Fruit fly (Drosophila melanogaster) whole organism, prepupa: Measurements from ENCODE around the gene Tsp68C.

Experiments used
- Blimp-1 ChIP-seq: fragments of 200-800 bp; sonication (Bioruptor generic); optimal IDR thresholded peaks from 3 replicates; lab custom pipeline; 2017; ENCODE audit warnings: missing biosample characterization, missing genetic modification characterization, mild to moderate bottlenecking, moderate library complexity, missing genetic modification reagents
- CG11294 ChIP-seq: fragments of 200-800 bp; sonication (Bioruptor generic); IDR thresholded peaks from 2 replicates; pipeline ENCODE4 v1.3.6; 2022; ENCODE audit warnings: missing biosample characterization, missing genetic modification characterization
- CG15336 ChIP-seq: fragments of 200-800 bp; sonication (Bioruptor generic); IDR thresholded peaks from 2 replicates; pipeline ENCODE4 v1.3.6; 2022; ENCODE audit warnings: missing biosample characterization, missing genetic modification characterization

DNA sequence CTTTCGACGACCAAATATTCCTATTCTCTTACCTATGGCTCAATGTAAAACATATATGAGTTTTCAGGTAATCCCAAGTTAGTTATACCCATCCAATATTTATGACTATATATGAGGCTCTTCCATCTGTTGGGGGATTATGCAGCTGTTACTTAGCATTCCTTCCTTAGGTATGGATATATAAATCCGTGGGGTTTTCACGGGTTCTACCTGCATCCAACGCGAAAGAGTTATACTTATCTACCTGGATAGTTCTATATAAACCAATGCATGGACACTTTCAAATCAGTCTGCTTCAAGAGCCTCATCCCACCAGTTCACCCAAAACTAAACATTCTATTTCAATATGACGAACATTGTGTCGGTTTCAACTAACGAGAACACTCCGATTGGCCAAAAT, 6.0 kb upstream of the Tsp68C start, which contains the start of gene CG43184:
- TF ChIP-seq CG15336 (GFP tag; lab: Robert Waterston, UW) (no peak), Blimp-1 (GFP tag; lab: Kevin White, UChicago) (no peak), CG11294 (no peak)
